Fruit fly (Drosophila melanogaster): Measurements from ENCODE around the gene CG5276.

The CG5276 gene

dm6 chr3R:11435537-11436234 is 4.1 kb downstream of the CG5276 start, which contains the start of the genes Exd2 and CG5281 (continued):
- peak; percentile 69 for TF ChIP-seq Six4 (GFP tag; optimal IDR thresholded peaks at IDR 0.05)
- TF ChIP-seq ssp (GFP tag; IDR thresholded peaks at IDR 0.05): no peak
- TF ChIP-seq CG10959 (GFP tag; IDR thresholded peaks at IDR 0.05): no peak
- TF ChIP-seq seq (GFP tag; IDR thresholded peaks at IDR 0.05): no peak
- peak; percentile 53 for TF ChIP-seq CG4328 (GFP tag; optimal IDR thresholded peaks at IDR 0.05)
- TF ChIP-seq Gug (GFP tag; IDR thresholded peaks at IDR 0.05): no peak
- peak; percentile 40; the same call in 1 of the 2 replicates for TF ChIP-seq Dref (GFP tag; IDR thresholded peaks at IDR 0.05)
- peak; percentile 24; the same call in 1 of the 2 replicates for TF ChIP-seq HLH3B (GFP tag; IDR thresholded peaks at IDR 0.05)
- TF ChIP-seq sisA (GFP tag; IDR thresholded peaks at IDR 0.05): no peak
- peak; percentile 54 for TF ChIP-seq kni (GFP tag; optimal IDR thresholded peaks at IDR 0.05)
- TF ChIP-seq pho (GFP tag; optimal IDR thresholded peaks at IDR 0.05): peak; percentile 50
- peak; percentile 48 for TF ChIP-seq CG6689 (GFP tag; IDR thresholded peaks at IDR 0.05)
- peak; percentile 46 for TF ChIP-seq kay (GFP tag; optimal IDR thresholded peaks at IDR 0.05)
- TF ChIP-seq NFAT (GFP tag; IDR thresholded peaks at IDR 0.05): no peak
- TF ChIP-seq Dfd (GFP tag; optimal IDR thresholded peaks at IDR 0.05): no peak
- TF ChIP-seq Sry-β (GFP tag; optimal IDR thresholded peaks at IDR 0.05): no peak
- no peak for TF ChIP-seq Optix (GFP tag; IDR thresholded peaks at IDR 0.05)
- peak; percentile 9 for TF ChIP-seq fd96Cb (tag; optimal IDR thresholded peaks at IDR 0.05)
- no peak for TF ChIP-seq D19B (GFP tag; optimal IDR thresholded peaks at IDR 0.05)
- TF ChIP-seq CG3281 (GFP tag; optimal IDR thresholded peaks at IDR 0.05): peak; percentile 44
- peak; percentile 26 for TF ChIP-seq CG10147 (GFP tag; optimal IDR thresholded peaks at IDR 0.05)
- peak; percentile 46 for TF ChIP-seq gcm (GFP tag; optimal IDR thresholded peaks at IDR 0.05)
- TF ChIP-seq CG12104 (GFP tag; optimal IDR thresholded peaks at IDR 0.05): no peak
- no peak for TF ChIP-seq Vsx1 (GFP tag; optimal IDR thresholded peaks at IDR 0.05)
- no peak for TF ChIP-seq CG4404 (GFP tag; IDR thresholded peaks at IDR 0.05)
- TF ChIP-seq sens (GFP tag): peak; percentile 94
- no peak for TF ChIP-seq pros (GFP tag; optimal IDR thresholded peaks at IDR 0.05)
- no peak for TF ChIP-seq aop (GFP tag; IDR thresholded peaks at IDR 0.05)
- no peak for TF ChIP-seq CG17802 (tag; optimal IDR thresholded peaks at IDR 0.05)
- TF ChIP-seq Nf-YC (tag; optimal IDR thresholded peaks at IDR 0.05): peak; percentile 25
- TF ChIP-seq sna (GFP tag; IDR thresholded peaks at IDR 0.05; ENCODE audit: partially characterized antibody): no peak; the same call in 1 of the 2 replicates
- peak; percentile 26 for TF ChIP-seq CG12071 (GFP tag; optimal IDR thresholded peaks at IDR 0.05)
- peak; percentile 43; the same call in 1 of the 2 replicates for TF ChIP-seq sob (GFP tag; IDR thresholded peaks at IDR 0.05)
- TF ChIP-seq CG12236 (GFP tag; optimal IDR thresholded peaks at IDR 0.05): peak; percentile 43
- TF ChIP-seq Adf1 (GFP tag; IDR thresholded peaks at IDR 0.05): no peak
- no peak for TF ChIP-seq Hr78 (GFP tag; optimal IDR thresholded peaks at IDR 0.05)
- peak; percentile 75 for TF ChIP-seq CG12659 (GFP tag; optimal IDR thresholded peaks at IDR 0.05)
- no peak for TF ChIP-seq sens-2 (GFP tag; IDR thresholded peaks at IDR 0.05)
- TF ChIP-seq grn (GFP tag; optimal IDR thresholded peaks at IDR 0.05): no peak
- no peak; the same call in 1 of the 2 replicates for TF ChIP-seq H2.0 (GFP tag; IDR thresholded peaks at IDR 0.05)
- peak; percentile 21 for TF ChIP-seq CG9437 (GFP tag; optimal IDR thresholded peaks at IDR 0.05)
- TF ChIP-seq bowl (GFP tag; IDR thresholded peaks at IDR 0.05): no peak
- peak; percentile 11 for TF ChIP-seq CG4707 (GFP tag; optimal IDR thresholded peaks at IDR 0.05)
- no peak for TF ChIP-seq CG10565 (GFP tag; optimal IDR thresholded peaks at IDR 0.05)
- no peak for TF ChIP-seq br (optimal IDR thresholded peaks at IDR 0.05)
- peak; percentile 68 for TF ChIP-seq grau (tag; optimal IDR thresholded peaks at IDR 0.05)
- TF ChIP-seq sug (tag; optimal IDR thresholded peaks at IDR 0.05): peak; percentile 63
- TF ChIP-seq corto (GFP tag; optimal IDR thresholded peaks at IDR 0.05): no peak
- peak; percentile 9 for TF ChIP-seq zen (tag; optimal IDR thresholded peaks at IDR 0.05)
- no peak for TF ChIP-seq BtbVII (GFP tag; optimal IDR thresholded peaks at IDR 0.05)

Measured in whole organism, embryonic.